Fruit fly (Drosophila melanogaster): ENCODE measurements around the gene ds.

- TF ChIP-seq h (optimal IDR thresholded peaks at IDR 0.05) (no peak), Myc (optimal IDR thresholded peaks at IDR 0.05) (no peak), Sin3A (optimal IDR thresholded peaks at IDR 0.05) (no peak), ttk (optimal IDR thresholded peaks at IDR 0.05) (no peak), psq (optimal IDR thresholded peaks at IDR 0.05) (no peak)
Observed at dm6 chr2L:634208-634614, 80.6 kb downstream of the ds start.

Data from Kc167 (cell line).